Fruit fly (Drosophila melanogaster) whole organism, adult: ENCODE data around the gene CG43127.

Experiments
- CG11617 ChIP-seq: fragments of 200-800 bp; sonication (Bioruptor generic); optimal IDR thresholded peaks from 2 replicates; lab custom pipeline; 2017; ENCODE audit warnings: mild to moderate bottlenecking, missing biosample characterization, missing genetic modification reagents, missing genetic modification characterization
- CG12768 ChIP-seq: fragments of 200-800 bp; sonication (Bioruptor generic); optimal IDR thresholded peaks from 2 replicates; lab custom pipeline; 2017; ENCODE audit warnings: missing biosample characterization, missing genetic modification characterization, mild to moderate bottlenecking, moderate library complexity, missing genetic modification reagents
- CG33017 ChIP-seq: fragments of 200-800 bp; sonication (Bioruptor generic); optimal IDR thresholded peaks from 2 replicates; lab custom pipeline; 2018; ENCODE audit warnings: missing biosample characterization, mild to moderate bottlenecking, missing genetic modification characterization, moderate library complexity
- CG7045 ChIP-seq: fragments of 200-800 bp; sonication (Bioruptor generic); optimal IDR thresholded peaks from 2 replicates; lab custom pipeline; 2017; ENCODE audit warnings: missing biosample characterization, mild to moderate bottlenecking, missing genetic modification characterization
- Clk ChIP-seq: fragments of 200-800 bp; sonication (Bioruptor generic); optimal IDR thresholded peaks from 2 replicates; lab custom pipeline; 2017; ENCODE audit warnings: missing biosample characterization, missing genetic modification characterization
- Hr96 ChIP-seq: fragments of 200-800 bp; sonication (Bioruptor generic); optimal IDR thresholded peaks from 2 replicates; lab custom pipeline; 2016; ENCODE audit warnings: missing biosample characterization, missing genetic modification characterization
- Mnt ChIP-seq: fragments of 200-800 bp; sonication (Bioruptor generic); optimal IDR thresholded peaks from 2 replicates; lab custom pipeline; 2016; ENCODE audit warnings: missing biosample characterization, mild to moderate bottlenecking, missing genetic modification characterization
- cic ChIP-seq: fragments of 200-800 bp; sonication (Bioruptor generic); optimal IDR thresholded peaks from 2 replicates; lab custom pipeline; 2017; ENCODE audit warnings: missing biosample characterization, mild to moderate bottlenecking, missing genetic modification characterization, moderate library complexity
- cnc ChIP-seq, 2 experiments: fragments of >200 bp; optimal IDR thresholded peaks; 2 replicates each; lab custom pipeline; 2017
- ovo ChIP-seq: fragments of 200-800 bp; sonication (Bioruptor generic); optimal IDR thresholded peaks from 2 replicates; lab custom pipeline; 2016; ENCODE audit warnings: missing biosample characterization, missing genetic modification characterization
- tj ChIP-seq: fragments of 200-800 bp; sonication (Bioruptor generic); optimal IDR thresholded peaks from 3 replicates; lab custom pipeline; 2017; ENCODE audit warnings: missing biosample characterization, mild to moderate bottlenecking, missing genetic modification characterization, moderate library complexity
- toe ChIP-seq: fragments of 200-800 bp; sonication (Bioruptor generic); optimal IDR thresholded peaks from 2 replicates; lab custom pipeline; 2016; ENCODE audit warnings: missing biosample characterization, missing genetic modification characterization

DNA sequence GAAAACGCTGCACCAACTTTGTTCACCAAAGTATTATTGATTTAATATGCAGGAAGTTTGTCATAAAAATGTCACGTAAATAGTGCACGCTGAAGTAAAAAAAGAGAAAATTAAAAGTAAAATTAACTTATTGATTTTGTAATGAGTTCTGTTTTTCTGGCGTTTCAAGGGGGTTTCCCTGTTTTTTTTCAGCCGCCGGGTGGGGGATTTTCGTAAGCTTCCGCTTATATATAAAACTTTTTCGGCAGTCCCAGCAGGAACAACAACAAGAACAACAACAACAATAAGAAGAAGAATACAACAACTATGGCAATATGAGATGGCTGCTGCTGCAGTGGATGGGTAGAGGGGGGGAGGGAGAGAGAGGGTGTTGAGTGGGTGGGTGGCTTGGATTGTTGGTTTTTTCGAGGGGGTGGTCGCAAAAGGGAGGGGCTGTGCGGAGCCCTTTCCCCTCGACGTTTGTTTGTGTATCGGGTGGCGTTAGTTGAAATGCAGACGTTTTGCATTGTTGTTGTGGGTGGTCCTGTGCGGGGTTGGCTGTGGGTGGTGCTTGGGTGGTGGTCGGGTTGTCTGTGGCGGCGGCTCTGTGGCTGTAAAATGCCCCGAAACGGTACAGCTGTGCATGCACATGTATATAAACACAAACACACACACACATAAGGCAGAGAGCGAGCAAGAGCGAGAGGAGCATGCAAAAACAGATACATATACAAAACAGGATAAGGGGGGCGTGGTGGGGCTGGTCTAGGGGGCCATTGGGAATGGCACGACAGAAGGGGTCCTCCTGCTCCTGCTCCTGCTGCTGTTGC, 44.4 kb upstream of the CG43127 start:
- TF ChIP-seq CG11617 (GFP tag; lab: Kevin White, UChicago): no peak
- TF ChIP-seq Clk (GFP tag; lab: Kevin White, UChicago): no peak
- TF ChIP-seq ovo: no peak
- TF ChIP-seq Mnt (GFP tag; lab: Kevin White, UChicago): no peak
- TF ChIP-seq toe: no peak
- no peak for TF ChIP-seq cic (GFP tag; lab: Kevin White, UChicago)
- no peak for TF ChIP-seq CG7045 (GFP tag; lab: Kevin White, UChicago)
- no peak for TF ChIP-seq CG12768 (GFP tag; lab: Kevin White, UChicago)
- TF ChIP-seq Hr96 (GFP tag; lab: Kevin White, UChicago): no peak
- no peak for TF ChIP-seq cnc (optimal IDR thresholded peaks at IDR 0.05; lab: Kevin White, UChicago)
- TF ChIP-seq CG33017: no peak
- no peak for TF ChIP-seq tj
